Worm (Caenorhabditis elegans): ENCODE measurements around the gene F53C3.6.

DNA sequence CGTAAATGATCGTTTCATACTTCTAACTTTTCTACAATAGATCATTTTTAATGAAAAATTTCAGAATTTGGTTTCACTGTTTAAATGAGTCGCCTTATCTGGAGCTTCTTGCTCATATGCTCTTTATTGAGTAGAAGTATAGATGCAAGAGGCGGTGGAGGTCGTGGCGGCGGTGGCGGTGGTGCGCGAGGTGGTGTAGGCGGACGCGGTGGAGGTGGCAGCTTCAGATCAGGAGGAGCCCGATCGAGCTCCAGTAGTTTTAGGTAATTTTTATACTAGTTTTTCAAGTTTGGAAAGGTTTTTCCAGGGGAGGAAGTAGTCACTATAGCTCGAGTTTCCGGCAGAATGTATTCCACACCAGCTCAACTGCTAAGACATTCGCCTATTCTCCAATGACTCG is 4.9 kb downstream of the F53C3.6 start, which contains the start of gene F53C3.3:
- no peak for TF ChIP-seq cey-2 (tag; optimal IDR thresholded peaks at IDR 0.05; ENCODE audit: borderline replicate concordance, insufficient read depth)
- TF ChIP-seq lsy-2 (tag; optimal IDR thresholded peaks at IDR 0.05): no peak
- no peak for TF ChIP-seq unc-39 (tag; optimal IDR thresholded peaks at IDR 0.05)
- no peak for TF ChIP-seq unc-130 (GFP tag; optimal IDR thresholded peaks at IDR 0.05)
- no peak for TF ChIP-seq pqm-1 (tag; optimal IDR thresholded peaks at IDR 0.05)
- TF ChIP-seq dpl-1 (GFP tag; optimal IDR thresholded peaks at IDR 0.05): no peak
- TF ChIP-seq dve-1 (tag; optimal IDR thresholded peaks at IDR 0.05; ENCODE audit: insufficient read depth): no peak
- no peak for TF ChIP-seq snpc-4 (tag; optimal IDR thresholded peaks at IDR 0.05)
